Worm (Caenorhabditis elegans): ENCODE results near the gene znf-782.

DNA sequence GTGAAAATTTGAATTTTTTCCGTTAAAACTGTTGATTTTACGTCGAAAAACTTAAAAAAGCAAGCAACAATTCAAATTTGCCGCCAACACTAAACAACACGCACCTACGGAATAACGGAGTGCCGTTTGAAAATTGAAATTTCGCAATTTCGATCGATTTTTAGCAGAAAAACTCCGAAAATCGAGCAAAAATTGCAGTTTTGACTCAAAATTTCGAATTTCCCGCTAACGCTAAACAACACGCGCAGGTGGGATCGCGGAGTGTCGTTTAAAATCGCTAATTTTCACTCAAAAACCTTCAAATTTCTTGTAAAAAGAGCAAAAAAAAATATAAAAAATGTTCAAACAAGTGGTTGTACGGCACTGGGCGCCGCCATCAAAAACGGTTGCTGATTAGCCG lies 8.8 kb downstream of the znf-782 start:
- no peak for TF ChIP-seq ceh-43 (GFP tag; optimal IDR thresholded peaks at IDR 0.05)
- no peak for TF ChIP-seq lin-13 (tag; optimal IDR thresholded peaks at IDR 0.05)
- no peak for TF ChIP-seq nhr-237 (tag; optimal IDR thresholded peaks at IDR 0.05)
- TF ChIP-seq unc-39 (tag; optimal IDR thresholded peaks at IDR 0.05) = no peak
- TF ChIP-seq pha-4 (tag; optimal IDR thresholded peaks at IDR 0.05) = no peak
- no peak for TF ChIP-seq lsy-2 (tag; optimal IDR thresholded peaks at IDR 0.05)
- no peak for TF ChIP-seq tbx-8 (GFP tag; optimal IDR thresholded peaks at IDR 0.05)
